Fruit fly (Drosophila melanogaster): ENCODE results near the gene CG33191.

DNA sequence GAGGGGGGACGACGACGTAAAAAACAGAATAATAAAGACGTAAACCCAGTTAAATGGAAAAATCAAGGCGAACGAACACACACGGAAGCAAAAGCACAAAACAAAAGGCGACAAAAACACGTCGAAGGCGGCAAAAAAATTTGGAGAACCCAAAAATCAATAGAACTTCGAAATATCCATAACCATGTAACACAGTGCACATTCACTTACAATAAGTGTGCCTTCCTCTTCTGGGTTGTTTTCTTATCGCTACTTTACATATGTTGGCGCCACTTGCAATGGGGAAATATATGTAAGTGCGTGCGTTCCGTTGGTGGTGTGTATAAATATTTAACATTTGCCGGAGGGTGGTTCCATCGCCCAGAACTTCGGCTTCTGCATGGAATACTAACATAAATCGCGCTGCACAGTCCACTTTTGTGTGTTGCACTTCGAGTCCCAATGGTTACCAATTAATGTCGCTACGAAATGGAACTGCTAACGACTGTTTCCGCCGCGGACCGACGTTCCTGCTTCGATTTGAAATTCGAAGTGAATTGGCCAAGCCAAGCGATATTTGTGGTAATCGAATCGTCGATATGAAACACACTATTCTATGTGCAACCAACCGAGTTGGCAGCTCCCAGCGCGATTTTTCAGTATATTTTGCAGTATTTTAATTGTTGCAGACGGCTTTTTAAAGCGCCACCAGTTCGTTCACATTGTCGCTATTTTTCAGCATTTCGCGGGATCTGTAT is 32.4 kb downstream of the CG33191 start, which contains the start of the genes CG9801 and Nasp:
- TF ChIP-seq Myc (optimal IDR thresholded peaks at IDR 0.05) (no peak), insv (optimal IDR thresholded peaks at IDR 0.05) (no peak), h (optimal IDR thresholded peaks at IDR 0.05) (no peak), psq (optimal IDR thresholded peaks at IDR 0.05) (no peak), ttk (optimal IDR thresholded peaks at IDR 0.05) (no peak), Sin3A (optimal IDR thresholded peaks at IDR 0.05) (no peak)
